ENCODE assay signal across 2 worm cellular contexts in the genomic region with DNA sequence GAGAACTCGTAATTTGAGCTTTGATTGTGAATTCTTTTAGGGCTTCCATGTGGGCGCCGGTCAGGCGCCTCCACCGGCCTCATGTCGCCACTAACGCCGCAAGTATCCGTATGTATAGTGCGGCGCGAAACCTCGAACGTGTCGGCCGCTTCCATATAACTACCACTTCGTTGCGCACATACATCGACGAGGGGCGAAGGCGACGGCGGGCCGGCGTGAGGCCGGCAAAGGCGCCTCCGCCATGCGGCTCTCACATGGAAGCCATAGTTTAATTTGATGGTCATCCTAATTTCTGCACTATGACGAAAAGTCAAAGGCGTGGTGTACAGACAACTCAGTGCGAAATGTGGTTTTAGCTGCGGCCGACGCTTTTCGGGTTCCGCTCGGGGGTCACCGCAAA.
TF ChIP-seq lines count a peak whose summit lies in the region.

No protein-coding gene starts in this region.

TF ChIP-seq in whole organism, L4 larva, 104 proteins besides CTCF, POLR2A, EP300 and RAD21:
- no peak for TF ChIP-seq hlh-30 (tag; optimal IDR thresholded peaks at IDR 0.05; lab: Kevin White, UChicago; ENCODE audit: insufficient read depth)
- 0 out of 2 replicates have a peak, but pooled peaks have one; percentile 25 for TF ChIP-seq dmd-9 (GFP tag; IDR thresholded peaks at IDR 0.05; lab: Robert Waterston, UW)
- no peak for TF ChIP-seq nhr-28 (tag; optimal IDR thresholded peaks at IDR 0.05; lab: Kevin White, UChicago)
- TF ChIP-seq vab-7 (GFP tag; IDR thresholded peaks at IDR 0.05; lab: Robert Waterston, UW), result no peak
- TF ChIP-seq nhr-6 (tag; optimal IDR thresholded peaks at IDR 0.05; lab: Kevin White, UChicago), result no peak
- peak; percentile 60; the same call in 1 of the 2 replicates for TF ChIP-seq egl-43 (GFP tag; IDR thresholded peaks at IDR 0.05; lab: Robert Waterston, UW)
- TF ChIP-seq fos-1 (tag; optimal IDR thresholded peaks at IDR 0.05; lab: Kevin White, UChicago), result no peak
- no peak for TF ChIP-seq unc-130 (GFP tag; optimal IDR thresholded peaks at IDR 0.05; lab: Kevin White, UChicago)
- no peak for TF ChIP-seq mxl-2 (GFP tag; conservative IDR thresholded peaks at IDR 0.05; lab: Robert Waterston, UW)
- no peak for TF ChIP-seq dmd-8 (GFP tag; IDR thresholded peaks at IDR 0.05; lab: Robert Waterston, UW)
- 0 out of 2 replicates have a peak, but pooled peaks have one; percentile 36 for TF ChIP-seq D1046.2 (GFP tag; IDR thresholded peaks at IDR 0.05; lab: Robert Waterston, UW)
- TF ChIP-seq set-16 (GFP tag; IDR thresholded peaks at IDR 0.05; lab: Robert Waterston, UW), result peak; percentile 75
- TF ChIP-seq jun-1 (tag; optimal IDR thresholded peaks at IDR 0.05; lab: Kevin White, UChicago), result no peak
- no peak for TF ChIP-seq saeg-2 (GFP tag; IDR thresholded peaks at IDR 0.05; lab: Robert Waterston, UW)
- no peak for TF ChIP-seq lsy-2 (tag; optimal IDR thresholded peaks at IDR 0.05; lab: Kevin White, UChicago)
- TF ChIP-seq spr-1 (tag; optimal IDR thresholded peaks at IDR 0.05; lab: Kevin White, UChicago), result no peak
- no peak for TF ChIP-seq ZK546.5 (tag; optimal IDR thresholded peaks at IDR 0.05; lab: Kevin White, UChicago)
- no peak for TF ChIP-seq pha-4 (GFP tag; IDR thresholded peaks at IDR 0.05; lab: Robert Waterston, UW)
- TF ChIP-seq pha-4 (tag; optimal IDR thresholded peaks at IDR 0.05; lab: Kevin White, UChicago), result no peak
- no peak for TF ChIP-seq lin-38 (GFP tag; IDR thresholded peaks at IDR 0.05; lab: Robert Waterston, UW)
- no peak for TF ChIP-seq rbr-2 (tag; optimal IDR thresholded peaks at IDR 0.05; lab: Kevin White, UChicago)
- TF ChIP-seq nhr-77 (tag; optimal IDR thresholded peaks at IDR 0.05; lab: Kevin White, UChicago), result no peak
- TF ChIP-seq nhr-76 (tag; optimal IDR thresholded peaks at IDR 0.05; lab: Kevin White, UChicago), result no peak
- TF ChIP-seq zfp-3 (GFP tag; conservative IDR thresholded peaks at IDR 0.05; lab: Robert Waterston, UW), result no peak
- TF ChIP-seq aha-1 (tag; lab: Kevin White, UChicago), result no peak
- no peak for TF ChIP-seq mes-2 (tag; optimal IDR thresholded peaks at IDR 0.05; lab: Kevin White, UChicago; ENCODE audit: poor library complexity, severe bottlenecking)
- TF ChIP-seq nhr-42 (GFP tag; IDR thresholded peaks at IDR 0.05; lab: Robert Waterston, UW), result no peak
- TF ChIP-seq zag-1 (tag; optimal IDR thresholded peaks at IDR 0.05; lab: Kevin White, UChicago), result no peak
- TF ChIP-seq nhr-111 (GFP tag; optimal IDR thresholded peaks at IDR 0.05; lab: Kevin White, UChicago), result no peak
- no peak for TF ChIP-seq nhr-237 (tag; optimal IDR thresholded peaks at IDR 0.05; lab: Kevin White, UChicago)
- no peak for TF ChIP-seq sdz-12 (GFP tag; optimal IDR thresholded peaks at IDR 0.05; lab: Kevin White, UChicago)
- TF ChIP-seq zip-2 (tag; optimal IDR thresholded peaks at IDR 0.05; lab: Kevin White, UChicago), result no peak
- no peak for TF ChIP-seq lin-13 (GFP tag; optimal IDR thresholded peaks at IDR 0.05; lab: Kevin White, UChicago)
- no peak for TF ChIP-seq mxl-3 (GFP tag; optimal IDR thresholded peaks at IDR 0.05; lab: Kevin White, UChicago)
- no peak for TF ChIP-seq zfp-2 (tag; optimal IDR thresholded peaks at IDR 0.05; lab: Kevin White, UChicago)
- no peak for TF ChIP-seq ama-1 (optimal IDR thresholded peaks at IDR 0.05; lab: Kevin White, UChicago)
- no peak for TF ChIP-seq F26F4.8 (GFP tag; conservative IDR thresholded peaks at IDR 0.05; lab: Robert Waterston, UW)
- peak; percentile 85 for TF ChIP-seq snpc-1.2 (GFP tag; IDR thresholded peaks at IDR 0.05; lab: Robert Waterston, UW)
- no peak for TF ChIP-seq attf-4 (tag; optimal IDR thresholded peaks at IDR 0.05; lab: Kevin White, UChicago)
- TF ChIP-seq T26A8.4 (GFP tag; IDR thresholded peaks at IDR 0.05; lab: Robert Waterston, UW), result no peak
- no peak for TF ChIP-seq Y5F2A.4 (GFP tag; optimal IDR thresholded peaks at IDR 0.05; lab: Kevin White, UChicago)

TF ChIP-seq in whole organism, young adult, 124 proteins besides CTCF, POLR2A, EP300 and RAD21:
- TF ChIP-seq ztf-28 (GFP tag; IDR thresholded peaks at IDR 0.05; lab: Robert Waterston, UW) (0 out of 2 replicates have a peak, but pooled peaks have one; percentile 40), snpc-4 (GFP tag; optimal IDR thresholded peaks at IDR 0.05; lab: Kevin White, UChicago) (no peak), snpc-4 (tag; optimal IDR thresholded peaks at IDR 0.05; lab: Kevin White, UChicago) (peak in 1 of 4 experiments; percentile 80), egrh-3 (GFP tag; IDR thresholded peaks at IDR 0.05; lab: Robert Waterston, UW) (0 out of 2 replicates have a peak, but pooled peaks have one; percentile 6), sea-2 (GFP tag; IDR thresholded peaks at IDR 0.05; lab: Robert Waterston, UW) (no peak)
